In genomic region chrV:19820178-19820577, ce11 we compare ENCODE assay signal across 3 worm cellular contexts.
A peak's percentile ranks its signal among the peaks of the same experiment; 100 is the strongest.
TF ChIP-seq lines count a peak whose summit lies in the region.

No protein-coding gene starts in this region.

TF ChIP-seq in whole organism, L4 larva, 104 proteins besides CTCF, POLR2A, EP300 and RAD21:
- TF ChIP-seq aha-1 (tag; lab: Kevin White, UChicago) (peak; percentile 56), Y75B8A.6 (GFP tag; IDR thresholded peaks at IDR 0.05; lab: Robert Waterston, UW) (no peak)

TF ChIP-seq in whole organism, early embryonic, 17 proteins besides CTCF, POLR2A, EP300 and RAD21:
- TF ChIP-seq ceh-36 (tag; optimal IDR thresholded peaks at IDR 0.05; lab: Kevin White, UChicago), result peak; percentile 87
- TF ChIP-seq hnd-1 (tag; optimal IDR thresholded peaks at IDR 0.05; lab: Kevin White, UChicago), result no peak
- TF ChIP-seq pes-1 (GFP tag; IDR thresholded peaks at IDR 0.05; lab: Robert Waterston, UW), result no peak
- TF ChIP-seq sea-1 (GFP tag; conservative IDR thresholded peaks at IDR 0.05; lab: Robert Waterston, UW), result no peak
- TF ChIP-seq hmbx-1 (tag; optimal IDR thresholded peaks at IDR 0.05; lab: Kevin White, UChicago), result no peak
- no peak for TF ChIP-seq ets-7 (tag; optimal IDR thresholded peaks at IDR 0.05; lab: Kevin White, UChicago)
- TF ChIP-seq tbx-37 (GFP tag; conservative IDR thresholded peaks at IDR 0.05; lab: Robert Waterston, UW), result no peak

TF ChIP-seq in whole organism, late embryonic, 69 proteins besides CTCF, POLR2A, EP300 and RAD21:
- TF ChIP-seq elt-4 (tag; optimal IDR thresholded peaks at IDR 0.05; lab: Kevin White, UChicago), result no peak
- peak; percentile 91 for TF ChIP-seq dve-1 (tag; optimal IDR thresholded peaks at IDR 0.05; lab: Kevin White, UChicago)
- TF ChIP-seq ahr-1 (tag; optimal IDR thresholded peaks at IDR 0.05; lab: Kevin White, UChicago), result no peak

Comparison
In these comparisons a context has a peak if more than half of its experiments do, and no peak if none do; other contexts are left out.
1. Of the 7 proteins assayed by ChIP-seq in both whole organism, L4 larva and whole organism, late embryonic: peak only in whole organism, L4 larva: none; only in whole organism, late embryonic: dve-1; in both: none; in neither: 6.